Worm (Caenorhabditis elegans) whole organism, early embryonic: ENCODE measurements around the gene rha-2.

Source experiments
- ama-1 ChIP-seq: fragments of 150-350 bp; optimal IDR thresholded peaks from 2 replicates; lab custom pipeline; 2014
- ceh-36 ChIP-seq: sonication (generic microtip); optimal IDR thresholded peaks from 2 replicates; lab custom pipeline; 2016; ENCODE audit warnings: missing genetic modification characterization, inconsistent platforms, missing compliant biosample characterization
- flt-1 ChIP-seq: fragments of 200-800 bp; sonication (Bioruptor generic); IDR thresholded peaks from 2 replicates; pipeline ENCODE4 v1.3.6; 2022; ENCODE audit warnings: missing genetic modification characterization, missing compliant biosample characterization
- hmbx-1 ChIP-seq: sonication (generic microtip); optimal IDR thresholded peaks from 2 replicates; lab custom pipeline; 2016; ENCODE audit warnings: mild to moderate bottlenecking, missing genetic modification characterization, missing compliant biosample characterization
- tbx-11 ChIP-seq: fragments of 200-800 bp; sonication (Bioruptor generic); IDR thresholded peaks from 2 replicates; pipeline ENCODE4 v1.3.6; 2022; ENCODE audit warnings: missing genetic modification characterization, missing compliant biosample characterization
- tbx-37 ChIP-seq: fragments of 200-800 bp; sonication (Bioruptor generic); conservative IDR thresholded peaks from 2 replicates; pipeline ENCODE4 v1.3.6; 2022; ENCODE audit warnings: missing genetic modification reagents, missing genetic modification characterization, missing compliant biosample characterization

- TF ChIP-seq tbx-37 (GFP tag; lab: Robert Waterston, UW) (no peak), ama-1 (lab: Kevin White, UChicago) (no peak), tbx-11 (GFP tag; lab: Robert Waterston, UW) (no peak), hmbx-1 (tag; lab: Kevin White, UChicago) (no peak), flt-1 (GFP tag; lab: Robert Waterston, UW) (no peak), ceh-36 (no peak)
Observed at ce11 chrIII:8590882-8591281, 23.5 kb downstream of the rha-2 start, which contains the start of gene fipr-16.
